Fruit fly (Drosophila melanogaster): ENCODE data around the gene EMC6.

DNA sequence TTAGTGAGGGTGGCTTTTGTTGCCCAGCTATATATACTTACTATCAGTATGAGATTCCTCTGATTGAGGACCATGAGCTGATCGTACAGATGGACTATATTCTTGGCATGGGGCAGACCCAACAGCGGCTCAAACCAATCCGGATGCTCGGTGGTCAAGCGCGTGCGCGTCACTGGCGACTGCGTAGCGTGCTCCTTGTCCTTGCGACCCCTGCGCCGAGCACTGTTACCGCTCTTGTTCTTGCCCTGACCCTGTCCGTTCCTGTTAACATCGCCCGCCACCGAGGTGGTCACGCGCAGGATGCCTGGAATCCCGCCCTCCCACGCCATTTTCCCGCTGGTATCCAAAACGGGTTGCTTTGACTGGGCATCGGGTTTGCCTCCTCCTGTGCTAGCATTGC is 7.9 kb upstream of the EMC6 start:
- TF ChIP-seq CTCF (optimal IDR thresholded peaks at IDR 0.05): no peak
- TF ChIP-seq CG8478 (optimal IDR thresholded peaks at IDR 0.05): no peak

All from S2 (cell line).